Worm (Caenorhabditis elegans) whole organism, young adult: Measurements from ENCODE around the gene F54B11.11.

Experiments
- K11D2.4 ChIP-seq: fragments of 200-800 bp; sonication (Bioruptor generic); IDR thresholded peaks from 2 replicates; pipeline ENCODE4 v1.3.6; 2022; ENCODE audit warnings: missing genetic modification reagents, missing genetic modification characterization, missing compliant biosample characterization
- athp-1 ChIP-seq: sonication (generic microtip); optimal IDR thresholded peaks from 2 replicates; lab custom pipeline; 2017; ENCODE audit warnings: mild to moderate bottlenecking, missing genetic modification characterization, missing compliant biosample characterization
- ceh-27 ChIP-seq: fragments of 200-800 bp; sonication (Bioruptor generic); optimal IDR thresholded peaks from 2 replicates; lab custom pipeline; 2018; ENCODE audit warnings: mild to moderate bottlenecking, missing genetic modification characterization, moderate library complexity, missing compliant biosample characterization
- hsf-1 ChIP-seq: fragments of 200-800 bp; sonication (Bioruptor generic); IDR thresholded peaks from 2 replicates; pipeline ENCODE4 v1.3.6; 2022; ENCODE audit warnings: missing genetic modification reagents, missing genetic modification characterization, missing compliant biosample characterization
- lsy-27 ChIP-seq: sonication (generic microtip); optimal IDR thresholded peaks from 2 replicates; lab custom pipeline; 2017; ENCODE audit warnings: missing genetic modification characterization, mild to moderate bottlenecking, missing compliant biosample characterization, antibody characterized with exemption, missing genotype, borderline replicate concordance; ENCODE audit not compliant: insufficient read depth
- madf-3 ChIP-seq: fragments of 200-800 bp; sonication (Bioruptor generic); IDR thresholded peaks from 2 replicates; pipeline ENCODE4 v1.3.6; 2022; ENCODE audit warnings: missing genetic modification reagents, missing genetic modification characterization, missing compliant biosample characterization
- nhr-27 ChIP-seq: fragments of 200-800 bp; sonication (Bioruptor generic); optimal IDR thresholded peaks from 2 replicates; lab custom pipeline; 2018; ENCODE audit warnings: mild to moderate bottlenecking, missing genetic modification characterization, moderate library complexity, missing compliant biosample characterization
- pha-4 ChIP-seq: fragments of 150-350 bp; sonication (generic microtip); optimal IDR thresholded peaks from 2 replicates; lab custom pipeline; 2014; ENCODE audit warnings: missing biosample characterization, missing genetic modification reagents, missing genetic modification characterization
- snpc-1.3 ChIP-seq: sonication (generic microtip); optimal IDR thresholded peaks from 2 replicates; lab custom pipeline; 2017; ENCODE audit warnings: missing genetic modification characterization, mild to moderate bottlenecking, missing compliant biosample characterization, antibody characterized with exemption, moderate library complexity, missing genotype, missing genetic modification reagents; ENCODE audit not compliant: insufficient read depth
- snpc-4 ChIP-seq, 5 experiments: fragments of 150-350 bp in 1 of 5; sonication (generic microtip) in 4 of 5; optimal IDR thresholded peaks; 2 replicates each; lab custom pipeline; 2014 to 2018; ENCODE audit warnings: missing genetic modification characterization in 5 of 5, missing biosample characterization in 3 of 5, antibody characterized with exemption in 2 of 5, mild to moderate bottlenecking in 2 of 5, missing compliant biosample characterization in 2 of 5, missing genotype in 2 of 5, moderate library complexity in 2 of 5, missing genetic modification reagents in 1 of 5
- ztf-3 ChIP-seq: fragments of 200-800 bp; sonication (Bioruptor generic); optimal IDR thresholded peaks from 2 replicates; lab custom pipeline; 2018; ENCODE audit warnings: mild to moderate bottlenecking, missing genetic modification characterization, missing compliant biosample characterization

DNA sequence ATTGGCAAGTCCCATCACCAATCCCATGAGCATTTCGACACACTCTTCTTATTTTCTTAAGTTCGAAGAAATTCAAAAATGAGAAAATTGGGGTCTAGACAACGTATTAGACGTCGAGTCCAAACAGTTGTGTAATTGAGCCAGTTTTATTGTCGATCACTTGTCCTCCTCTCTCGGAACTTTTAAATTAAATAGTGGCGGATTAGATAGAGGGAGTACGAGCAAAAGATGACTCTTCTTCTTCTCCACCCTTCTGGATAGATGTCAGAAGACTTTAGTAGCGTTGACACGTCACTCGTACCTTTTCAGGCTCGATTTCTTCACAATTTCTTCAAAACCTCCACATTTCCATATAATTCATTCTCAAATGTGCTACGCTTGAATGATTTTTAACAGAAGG is 36.6 kb downstream of the F54B11.11 start:
- TF ChIP-seq athp-1 (tag; lab: Kevin White, UChicago) (no peak), snpc-1.3 (tag; lab: Kevin White, UChicago) (no peak), pha-4 (tag; lab: Kevin White, UChicago) (no peak), madf-3 (GFP tag; lab: Robert Waterston, UW) (no peak), ceh-27 (no peak), nhr-27 (no peak), snpc-4 (GFP tag; optimal IDR thresholded peaks at IDR 0.05; lab: Kevin White, UChicago) (no peak), snpc-4 (tag; optimal IDR thresholded peaks at IDR 0.05; lab: Kevin White, UChicago) (no peak), lsy-27 (tag; lab: Kevin White, UChicago) (no peak), hsf-1 (GFP tag; lab: Robert Waterston, UW) (no peak), ztf-3 (GFP tag; lab: Kevin White, UChicago) (no peak), K11D2.4 (GFP tag; lab: Robert Waterston, UW) (no peak)
